Fruit fly (Drosophila melanogaster) whole organism, embryonic: ENCODE measurements around the gene Elp3.

Experiments
- Atf6 ChIP-seq: fragments of 200-800 bp; sonication (Bioruptor generic); IDR thresholded peaks from 2 replicates; pipeline ENCODE4 v1.3.6; 2022; ENCODE audit warnings: missing biosample characterization, missing genetic modification characterization
- Bdp1 ChIP-seq: fragments of 200-800 bp; sonication (Bioruptor generic); optimal IDR thresholded peaks from 3 replicates; lab custom pipeline; 2016; ENCODE audit warnings: missing biosample characterization, missing genetic modification characterization
- CG13894 ChIP-seq: fragments of 200-800 bp; sonication (Bioruptor generic); optimal IDR thresholded peaks from 3 replicates; lab custom pipeline; 2018; ENCODE audit warnings: missing biosample characterization, mild to moderate bottlenecking, missing genetic modification characterization, moderate library complexity
- CG14014 ChIP-seq: fragments of 200-800 bp; sonication (Bioruptor generic); IDR thresholded peaks from 2 replicates; pipeline ENCODE4 v1.3.6; 2022; ENCODE audit warnings: missing biosample characterization, missing genetic modification characterization
- CG14667 ChIP-seq: fragments of 200-800 bp; sonication (Bioruptor generic); IDR thresholded peaks from 2 replicates; pipeline ENCODE4 v1.3.6; 2022; ENCODE audit warnings: missing biosample characterization, missing genetic modification characterization
- CG15011 ChIP-seq: fragments of 200-800 bp; sonication (Bioruptor generic); optimal IDR thresholded peaks from 3 replicates; lab custom pipeline; 2018; ENCODE audit warnings: missing biosample characterization, mild to moderate bottlenecking, missing genetic modification characterization
- CG16779 ChIP-seq: fragments of 200-800 bp; sonication (Bioruptor generic); IDR thresholded peaks from 2 replicates; pipeline ENCODE4 v1.3.6; 2022; ENCODE audit warnings: missing biosample characterization, missing genetic modification characterization
- CG17802 ChIP-seq: fragments of 200-800 bp; sonication (Bioruptor generic); optimal IDR thresholded peaks from 2 replicates; lab custom pipeline; 2018; ENCODE audit warnings: missing biosample characterization, mild to moderate bottlenecking, missing genetic modification characterization, moderate library complexity
- CG18599 ChIP-seq: fragments of 200-800 bp; sonication (Bioruptor generic); optimal IDR thresholded peaks from 3 replicates; lab custom pipeline; 2017; ENCODE audit warnings: missing biosample characterization, missing genetic modification characterization, mild to moderate bottlenecking, moderate library complexity, missing genetic modification reagents
- CG18764 ChIP-seq: fragments of 200-800 bp; sonication (Bioruptor generic); optimal IDR thresholded peaks from 3 replicates; lab custom pipeline; 2016; ENCODE audit warnings: missing biosample characterization, missing genetic modification characterization
- CG2712 ChIP-seq: fragments of 200-800 bp; optimal IDR thresholded peaks from 3 replicates; lab custom pipeline; 2019; ENCODE audit warnings: missing biosample characterization, mild to moderate bottlenecking, missing genetic modification characterization, moderate library complexity
- CG32532 ChIP-seq: fragments of 200-800 bp; sonication (Bioruptor generic); IDR thresholded peaks from 2 replicates; pipeline ENCODE4 v1.3.6; 2022; ENCODE audit warnings: missing biosample characterization, missing genetic modification characterization
- CG34422 ChIP-seq: fragments of 200-800 bp; sonication (Bioruptor generic); IDR thresholded peaks from 3 replicates; pipeline ENCODE4 v1.3.6; 2022; ENCODE audit warnings: missing biosample characterization, missing genetic modification characterization
- CG6272 ChIP-seq: fragments of 200-800 bp; sonication (Bioruptor generic); IDR thresholded peaks from 2 replicates; pipeline ENCODE4 v1.3.6; 2022; ENCODE audit warnings: missing biosample characterization, missing genetic modification characterization
- CG6689 ChIP-seq: fragments of 200-800 bp; sonication (Bioruptor generic); IDR thresholded peaks from 2 replicates; pipeline ENCODE4 v1.3.6; 2022; ENCODE audit warnings: missing biosample characterization, missing genetic modification characterization
- CG7987 ChIP-seq: fragments of 200-800 bp; sonication (Bioruptor generic); optimal IDR thresholded peaks from 2 replicates; lab custom pipeline; 2018; ENCODE audit warnings: missing biosample characterization, mild to moderate bottlenecking, missing genetic modification characterization, moderate library complexity
- CG8281 ChIP-seq: fragments of 200-800 bp; sonication (Bioruptor generic); optimal IDR thresholded peaks from 2 replicates; lab custom pipeline; 2018; ENCODE audit warnings: missing biosample characterization, mild to moderate bottlenecking, missing genetic modification characterization, moderate library complexity
- CG9215 ChIP-seq: fragments of 200-800 bp; sonication (Bioruptor generic); IDR thresholded peaks from 2 replicates; pipeline ENCODE4 v1.3.6; 2022; ENCODE audit warnings: missing biosample characterization, missing genetic modification characterization
- CoRest ChIP-seq: fragments of 200-800 bp; sonication (Bioruptor generic); optimal IDR thresholded peaks from 3 replicates; lab custom pipeline; 2018; ENCODE audit warnings: missing biosample characterization, mild to moderate bottlenecking, missing genetic modification characterization, moderate library complexity
- Doc2 ChIP-seq: fragments of 200-800 bp; sonication (Bioruptor generic); IDR thresholded peaks from 2 replicates; pipeline ENCODE4 v1.3.6; 2022; ENCODE audit warnings: missing biosample characterization, missing genetic modification characterization
- Dp ChIP-seq: fragments of 200-800 bp; sonication (Bioruptor generic); optimal IDR thresholded peaks from 2 replicates; lab custom pipeline; 2018; ENCODE audit warnings: missing biosample characterization, mild to moderate bottlenecking, missing genetic modification characterization, moderate library complexity
- HLH3B ChIP-seq: fragments of 200-800 bp; sonication (Bioruptor generic); IDR thresholded peaks from 2 replicates; pipeline ENCODE4 v1.3.6; 2022; ENCODE audit warnings: missing biosample characterization, missing genetic modification characterization
- Hey ChIP-seq: fragments of 200-800 bp; sonication (Bioruptor generic); optimal IDR thresholded peaks from 3 replicates; lab custom pipeline; 2018; ENCODE audit warnings: missing biosample characterization, mild to moderate bottlenecking, missing genetic modification characterization
- Mad ChIP-seq: fragments of 200-800 bp; sonication (Bioruptor generic); optimal IDR thresholded peaks from 2 replicates; lab custom pipeline; 2016; ENCODE audit warnings: missing biosample characterization, missing genetic modification characterization
- Mes4 ChIP-seq: fragments of 200-800 bp; sonication (Bioruptor generic); optimal IDR thresholded peaks from 2 replicates; lab custom pipeline; 2016; ENCODE audit warnings: missing biosample characterization, missing genetic modification characterization
- NC2α ChIP-seq: fragments of 200-800 bp; sonication (Bioruptor generic); optimal IDR thresholded peaks from 2 replicates; lab custom pipeline; 2016; ENCODE audit warnings: missing biosample characterization, missing genetic modification characterization
- Neu2 ChIP-seq: fragments of 200-800 bp; sonication (Bioruptor generic); optimal IDR thresholded peaks from 3 replicates; lab custom pipeline; 2016; ENCODE audit warnings: missing biosample characterization, missing genetic modification characterization, borderline replicate concordance
- Ptx1 ChIP-seq: fragments of 200-800 bp; sonication (Bioruptor generic); IDR thresholded peaks from 2 replicates; pipeline ENCODE4 v1.3.6; 2022; ENCODE audit warnings: missing biosample characterization, missing genetic modification characterization
- Rfx ChIP-seq: fragments of 200-800 bp; sonication (Bioruptor generic); IDR thresholded peaks from 2 replicates; pipeline ENCODE4 v1.3.6; 2022; ENCODE audit warnings: missing biosample characterization, missing genetic modification characterization
- abd-A ChIP-seq: fragments of 200-800 bp; sonication (Bioruptor generic); optimal IDR thresholded peaks from 3 replicates; lab custom pipeline; 2019; ENCODE audit warnings: missing biosample characterization, mild to moderate bottlenecking, missing genetic modification characterization, moderate library complexity
- amos ChIP-seq: fragments of 200-800 bp; sonication (Bioruptor generic); IDR thresholded peaks from 2 replicates; pipeline ENCODE4 v1.3.6; 2022; ENCODE audit warnings: missing biosample characterization, missing genetic modification characterization; ENCODE audit not compliant: partially characterized antibody
- aop ChIP-seq: fragments of 200-800 bp; sonication (Bioruptor generic); IDR thresholded peaks from 2 replicates; pipeline ENCODE4 v1.3.6; 2022; ENCODE audit warnings: missing biosample characterization, missing genetic modification characterization
- bcd ChIP-seq: fragments of 200-800 bp; sonication (Bioruptor generic); optimal IDR thresholded peaks from 2 replicates; lab custom pipeline; 2017; ENCODE audit warnings: missing biosample characterization, mild to moderate bottlenecking, missing genetic modification characterization
- cas ChIP-seq: fragments of 200-800 bp; sonication (Bioruptor generic); IDR thresholded peaks from 2 replicates; pipeline ENCODE4 v1.3.6; 2022; ENCODE audit warnings: missing biosample characterization, missing genetic modification characterization
- ci ChIP-seq: fragments of 200-800 bp; sonication (Bioruptor generic); IDR thresholded peaks from 3 replicates; pipeline ENCODE4 v1.3.6; 2022; ENCODE audit warnings: missing biosample characterization, missing genetic modification characterization
- croc ChIP-seq: fragments of 200-800 bp; sonication (Bioruptor generic); conservative IDR thresholded peaks from 3 replicates; pipeline ENCODE4 v1.3.6; 2022; ENCODE audit warnings: missing biosample characterization, missing genetic modification characterization
- esg ChIP-seq: fragments of 200-800 bp; sonication (Bioruptor generic); conservative IDR thresholded peaks from 2 replicates; pipeline ENCODE4 v1.3.6; 2022; ENCODE audit warnings: missing biosample characterization, missing genetic modification characterization
- gcm2 ChIP-seq: fragments of 200-800 bp; sonication (Bioruptor generic); optimal IDR thresholded peaks from 2 replicates; lab custom pipeline; 2016; ENCODE audit warnings: missing biosample characterization, missing genetic modification characterization
- ken ChIP-seq: fragments of 200-800 bp; sonication (Bioruptor generic); IDR thresholded peaks from 3 replicates; pipeline ENCODE4 v1.3.6; 2022; ENCODE audit warnings: missing biosample characterization, missing genetic modification characterization
- lmd ChIP-seq: fragments of 200-800 bp; sonication (Bioruptor generic); IDR thresholded peaks from 2 replicates; pipeline ENCODE4 v1.3.6; 2022; ENCODE audit warnings: missing biosample characterization, missing genetic modification characterization
- nau ChIP-seq: fragments of 200-800 bp; sonication (Bioruptor generic); optimal IDR thresholded peaks from 3 replicates; lab custom pipeline; 2017; ENCODE audit warnings: missing biosample characterization, mild to moderate bottlenecking, missing genetic modification characterization, missing genetic modification reagents
- nom ChIP-seq: fragments of 200-800 bp; sonication (Bioruptor generic); optimal IDR thresholded peaks from 2 replicates; lab custom pipeline; 2017; ENCODE audit warnings: missing biosample characterization, missing genetic modification characterization, mild to moderate bottlenecking, moderate library complexity, missing genetic modification reagents
- pnt ChIP-seq: fragments of 200-800 bp; sonication (Bioruptor generic); optimal IDR thresholded peaks from 3 replicates; lab custom pipeline; 2016; ENCODE audit warnings: missing biosample characterization, missing genetic modification characterization
- pum ChIP-seq: fragments of 200-800 bp; sonication (Bioruptor generic); optimal IDR thresholded peaks from 2 replicates; lab custom pipeline; 2016; ENCODE audit warnings: missing biosample characterization, missing genetic modification characterization
- run ChIP-seq: fragments of 200-800 bp; sonication (Bioruptor generic); optimal IDR thresholded peaks from 3 replicates; lab custom pipeline; 2018; ENCODE audit warnings: missing biosample characterization, mild to moderate bottlenecking, missing genetic modification characterization
- scrt ChIP-seq: fragments of 200-800 bp; sonication (Bioruptor generic); optimal IDR thresholded peaks from 2 replicates; lab custom pipeline; 2018; ENCODE audit warnings: missing biosample characterization, mild to moderate bottlenecking, missing genetic modification characterization, moderate library complexity
- tx ChIP-seq: fragments of 200-800 bp; sonication (Bioruptor generic); optimal IDR thresholded peaks from 2 replicates; lab custom pipeline; 2016; ENCODE audit warnings: missing biosample characterization, missing genetic modification characterization
- wor ChIP-seq: fragments of 200-800 bp; sonication (Bioruptor generic); IDR thresholded peaks from 2 replicates; pipeline ENCODE4 v1.3.6; 2022; ENCODE audit warnings: missing biosample characterization, missing genetic modification characterization
- z ChIP-seq: fragments of 200-800 bp; sonication (Bioruptor generic); IDR thresholded peaks from 3 replicates; pipeline ENCODE4 v1.3.6; 2022; ENCODE audit warnings: missing biosample characterization, missing genetic modification characterization

Elp3 gene

DNA sequence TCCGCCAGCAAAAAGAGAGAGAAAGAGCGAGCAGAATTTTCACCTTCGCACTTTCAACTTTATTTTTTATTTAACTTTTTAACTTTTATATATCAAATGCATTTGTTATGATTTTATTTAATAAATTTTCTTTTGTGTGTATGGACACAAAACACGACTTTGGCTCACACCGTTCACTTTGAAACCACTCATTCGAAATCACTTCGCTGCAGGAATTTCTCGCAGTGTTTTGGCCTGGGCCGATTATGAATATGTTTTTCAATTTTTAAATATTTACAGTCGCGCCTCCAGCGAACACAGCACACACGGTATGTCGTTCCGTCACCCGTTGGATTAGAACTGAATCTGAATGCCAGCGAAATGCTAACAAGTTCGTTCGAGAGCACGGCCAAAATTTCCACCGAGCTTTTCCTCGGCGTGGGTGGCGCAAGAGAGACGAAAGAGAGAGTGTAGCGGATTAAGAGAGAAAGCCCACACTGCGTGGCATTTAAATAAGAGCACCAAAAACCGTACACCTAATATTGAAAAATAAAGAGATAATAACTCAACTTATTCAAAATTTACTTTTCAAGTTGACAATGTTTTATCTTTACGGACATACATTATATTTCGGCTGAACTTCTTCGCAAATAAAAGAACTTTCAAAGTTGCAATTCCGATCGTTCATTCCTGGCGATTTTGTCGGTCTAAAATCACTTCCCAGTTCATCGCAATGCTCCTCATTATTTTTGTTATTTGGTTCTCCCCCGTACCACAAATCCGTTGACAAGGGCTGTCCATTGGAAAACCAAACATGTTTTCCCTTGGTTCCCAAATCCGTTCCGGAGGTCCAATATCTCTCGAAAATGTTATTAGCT lies 3.4 kb upstream of the Elp3 start, which contains the start of gene CG15431 (continued):
- TF ChIP-seq CG7987 (GFP tag; lab: Kevin White, UChicago) (no peak), z (GFP tag; lab: Robert Waterston, UW) (no peak), Atf6 (GFP tag; lab: Robert Waterston, UW) (peak; percentile 80), CG14014 (peak; percentile 64; the same call in 1 of the 2 replicates), ken (GFP tag; lab: Robert Waterston, UW) (0 out of 3 replicates have a peak, but pooled peaks have one; percentile 42), pnt (GFP tag; lab: Kevin White, UChicago) (no peak), CG9215 (peak; percentile 56), Rfx (GFP tag; lab: Robert Waterston, UW) (peak; percentile 73), CG14667 (GFP tag; lab: Robert Waterston, UW) (0 out of 2 replicates have a peak, but pooled peaks have one; percentile 8), CG6689 (0 out of 2 replicates have a peak, but pooled peaks have one; percentile 29), pum (GFP tag; lab: Kevin White, UChicago) (no peak), CoRest (tag; lab: Kevin White, UChicago) (peak; percentile 47), bcd (GFP tag; lab: Kevin White, UChicago) (peak; percentile 58), Mes4 (GFP tag; lab: Kevin White, UChicago) (no peak), CG18764 (GFP tag; lab: Kevin White, UChicago) (peak; percentile 17), HLH3B (GFP tag; lab: Robert Waterston, UW) (peak; percentile 65; the same call in 1 of the 2 replicates), cas (no peak), run (peak; percentile 17), CG16779 (GFP tag; lab: Robert Waterston, UW) (0 out of 2 replicates have a peak, but pooled peaks have one; percentile 63), Dp (GFP tag; lab: Kevin White, UChicago) (no peak), esg (GFP tag; lab: Robert Waterston, UW) (peak; percentile 44), Neu2 (no peak), Hey (tag; lab: Kevin White, UChicago) (no peak), abd-A (peak; percentile 81), tx (no peak), NC2α (GFP tag; lab: Kevin White, UChicago) (no peak), lmd (GFP tag; lab: Robert Waterston, UW) (peak; percentile 56; the same call in 1 of the 2 replicates), CG17802 (tag; lab: Kevin White, UChicago) (no peak), Doc2 (GFP tag; lab: Robert Waterston, UW) (no peak), CG34422 (0 out of 3 replicates have a peak, but pooled peaks have one; percentile 47), wor (GFP tag; lab: Robert Waterston, UW) (no peak), CG8281 (tag; lab: Kevin White, UChicago) (no peak), ci (GFP tag; lab: Robert Waterston, UW) (peak; percentile 68; the same call in 1 of the 3 replicates), amos (GFP tag; lab: Robert Waterston, UW) (peak; percentile 14; the same call in 1 of the 2 replicates), CG2712 (tag; lab: Kevin White, UChicago) (peak; percentile 40), Ptx1 (peak; percentile 75), gcm2 (GFP tag; lab: Kevin White, UChicago) (peak; percentile 18), aop (GFP tag; lab: Robert Waterston, UW) (no peak), CG15011 (GFP tag; lab: Kevin White, UChicago) (no peak), CG13894 (tag; lab: Kevin White, UChicago) (peak; percentile 15), CG32532 (GFP tag; lab: Robert Waterston, UW) (peak; percentile 76), nau (GFP tag; lab: Kevin White, UChicago) (peak; percentile 55), croc (peak; percentile 23; the same call in 1 of the 3 replicates), Bdp1 (GFP tag; lab: Kevin White, UChicago) (no peak), scrt (peak; percentile 55), Mad (GFP tag; lab: Kevin White, UChicago) (peak; percentile 41), nom (GFP tag; lab: Kevin White, UChicago) (no peak), CG18599 (GFP tag; lab: Kevin White, UChicago) (peak; percentile 85), CG6272 (GFP tag; lab: Robert Waterston, UW) (peak; percentile 35; the same call in 1 of the 2 replicates)
